Worm (Caenorhabditis elegans): Measurements from ENCODE around the gene smut-1.

The smut-1 gene

DNA sequence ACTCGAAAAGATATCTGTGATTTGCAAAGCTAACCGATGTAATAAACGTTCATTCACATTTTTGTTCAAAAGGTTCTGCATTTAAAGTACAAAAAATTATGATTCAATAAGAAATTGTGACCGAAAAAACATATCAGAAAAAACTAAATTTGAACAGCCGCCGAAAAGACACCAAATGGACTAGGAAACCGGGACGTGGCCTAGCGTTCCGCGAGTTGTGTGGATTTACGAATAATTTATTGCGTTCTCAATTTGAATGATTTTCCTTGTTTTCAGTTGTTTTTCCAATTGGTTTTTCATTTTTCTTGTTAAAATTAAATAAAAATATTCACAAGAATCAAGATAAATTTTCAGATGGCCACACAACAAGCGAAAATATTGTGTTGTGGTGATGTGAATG lies 10.6 kb downstream of the smut-1 start, which contains the start of gene cwf-19L1 (continued):
- TF ChIP-seq nhr-28 (tag; optimal IDR thresholded peaks at IDR 0.05) (peak; percentile 15), unc-39 (tag; optimal IDR thresholded peaks at IDR 0.05) (no peak), hmg-1.1 (GFP tag; IDR thresholded peaks at IDR 0.05) (0 out of 2 replicates have a peak, but pooled peaks have one; percentile 22), T20F7.1 (GFP tag; optimal IDR thresholded peaks at IDR 0.05) (no peak), madf-9 (GFP tag; conservative IDR thresholded peaks at IDR 0.05) (no peak), mxl-2 (GFP tag; conservative IDR thresholded peaks at IDR 0.05) (no peak), nhr-76 (tag; optimal IDR thresholded peaks at IDR 0.05) (no peak), ceh-20 (GFP tag; IDR thresholded peaks at IDR 0.05) (peak; percentile 58; the same call in 1 of the 2 replicates), zip-2 (tag; optimal IDR thresholded peaks at IDR 0.05) (no peak), php-3 (GFP tag; IDR thresholded peaks at IDR 0.05) (0 out of 2 replicates have a peak, but pooled peaks have one; percentile 7), duxl-1 (tag; optimal IDR thresholded peaks at IDR 0.05; ENCODE audit: poor library complexity) (peak; percentile 46), ZK337.2 (GFP tag; IDR thresholded peaks at IDR 0.05) (0 out of 2 replicates have a peak, but pooled peaks have one; percentile 20), lin-1 (GFP tag; IDR thresholded peaks at IDR 0.05) (no peak), ceh-62 (tag; optimal IDR thresholded peaks at IDR 0.05) (no peak), snpc-1.2 (GFP tag; IDR thresholded peaks at IDR 0.05) (no peak), tag-97 (GFP tag; IDR thresholded peaks at IDR 0.05) (no peak), zfp-3 (GFP tag; conservative IDR thresholded peaks at IDR 0.05) (0 out of 2 replicates have a peak, but pooled peaks have one; percentile 11), R02D3.7 (tag; optimal IDR thresholded peaks at IDR 0.05) (peak; percentile 63), mes-2 (tag; optimal IDR thresholded peaks at IDR 0.05; ENCODE audit: poor library complexity, severe bottlenecking) (peak; percentile 97), lsy-2 (tag; optimal IDR thresholded peaks at IDR 0.05) (peak in 1 of 2 experiments; percentile 78), hif-1 (tag; optimal IDR thresholded peaks at IDR 0.05) (peak in 1 of 2 experiments; percentile 74), nhr-6 (tag; optimal IDR thresholded peaks at IDR 0.05) (peak; percentile 23), hlh-11 (tag; optimal IDR thresholded peaks at IDR 0.05) (peak; percentile 18), dmd-8 (GFP tag; IDR thresholded peaks at IDR 0.05) (no peak), egl-43 (GFP tag; IDR thresholded peaks at IDR 0.05) (no peak), spr-1 (tag; optimal IDR thresholded peaks at IDR 0.05) (no peak), dmd-6 (GFP tag; IDR thresholded peaks at IDR 0.05) (0 out of 2 replicates have a peak, but pooled peaks have one; percentile 19), ctbp-1 (GFP tag; IDR thresholded peaks at IDR 0.05) (0 out of 2 replicates have a peak, but pooled peaks have one; percentile 8), dve-1 (tag; optimal IDR thresholded peaks at IDR 0.05; ENCODE audit: insufficient read depth) (peak; percentile 53)

DNA sequence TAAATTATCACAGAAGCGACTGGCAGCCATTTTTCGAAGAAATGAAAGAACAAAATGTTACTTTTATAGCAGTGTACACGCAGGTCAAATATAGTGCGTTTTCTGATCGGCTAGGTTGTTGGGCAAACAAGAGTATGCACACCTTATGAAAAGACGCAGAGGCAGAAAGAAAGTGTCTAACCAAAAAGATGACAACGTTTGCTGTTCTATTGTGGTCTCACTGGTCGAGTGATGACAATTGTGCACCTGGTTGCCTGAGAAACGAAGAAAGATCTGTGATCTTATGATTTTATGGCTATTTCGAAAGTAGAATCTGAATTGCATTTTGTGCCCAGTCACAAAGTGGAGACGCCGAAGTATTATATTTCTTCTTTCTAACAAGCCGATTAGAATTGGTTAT lies 13.6 kb downstream of the smut-1 start, which contains the start of gene F17A9.4:
Gene F17A9.4 (minus strand): TSS at position 97 of the 400 bp plus-strand sequence.
- TF ChIP-seq ceh-32 (tag; optimal IDR thresholded peaks at IDR 0.05; ENCODE audit: poor library complexity) = no peak
- no peak for TF ChIP-seq tra-1 (GFP tag; IDR thresholded peaks at IDR 0.05)
- no peak for TF ChIP-seq ZK337.2 (GFP tag; IDR thresholded peaks at IDR 0.05)
- TF ChIP-seq dmd-6 (GFP tag; IDR thresholded peaks at IDR 0.05) = peak; percentile 91
- peak; percentile 77 for TF ChIP-seq hlh-11 (tag; optimal IDR thresholded peaks at IDR 0.05)
- no peak for TF ChIP-seq rbr-2 (tag; optimal IDR thresholded peaks at IDR 0.05)
- no peak for TF ChIP-seq unc-62 (GFP tag; optimal IDR thresholded peaks at IDR 0.05 in 1 of 2)
- no peak for TF ChIP-seq unc-62 (tag; optimal IDR thresholded peaks at IDR 0.05)
- TF ChIP-seq mes-2 (tag; optimal IDR thresholded peaks at IDR 0.05; ENCODE audit: poor library complexity, severe bottlenecking) = no peak
- no peak for TF ChIP-seq pha-4 (GFP tag; IDR thresholded peaks at IDR 0.05)
- no peak for TF ChIP-seq pha-4 (tag; optimal IDR thresholded peaks at IDR 0.05)
- no peak for TF ChIP-seq Y75B8A.6 (GFP tag; IDR thresholded peaks at IDR 0.05)
- TF ChIP-seq ceh-28 (tag; optimal IDR thresholded peaks at IDR 0.05) = no peak
- TF ChIP-seq nhr-77 (tag; optimal IDR thresholded peaks at IDR 0.05) = no peak
- no peak for TF ChIP-seq fkh-10 (GFP tag; optimal IDR thresholded peaks at IDR 0.05)
- TF ChIP-seq F49E8.2 (tag; optimal IDR thresholded peaks at IDR 0.05; ENCODE audit: borderline replicate concordance) = no peak
- no peak for TF ChIP-seq nhr-6 (tag; optimal IDR thresholded peaks at IDR 0.05)
- no peak for TF ChIP-seq zip-2 (tag; optimal IDR thresholded peaks at IDR 0.05)
- TF ChIP-seq nhr-102 (tag; optimal IDR thresholded peaks at IDR 0.05) = peak; percentile 59
- TF ChIP-seq Y5F2A.4 (GFP tag; optimal IDR thresholded peaks at IDR 0.05) = no peak
- TF ChIP-seq sdz-12 (GFP tag; optimal IDR thresholded peaks at IDR 0.05) = no peak
- TF ChIP-seq mdl-1 (tag; optimal IDR thresholded peaks at IDR 0.05) = no peak
- TF ChIP-seq gei-8 (GFP tag; optimal IDR thresholded peaks at IDR 0.05) = no peak
- no peak for TF ChIP-seq mep-1 (tag; optimal IDR thresholded peaks at IDR 0.05)
- peak; percentile 68 for TF ChIP-seq hlh-30 (tag; optimal IDR thresholded peaks at IDR 0.05; ENCODE audit: insufficient read depth)
- TF ChIP-seq nhr-48 (tag; optimal IDR thresholded peaks at IDR 0.05) = peak; percentile 69
- no peak for TF ChIP-seq spr-3 (GFP tag; optimal IDR thresholded peaks at IDR 0.05)

Measured in whole organism, L4 larva.